Fruit fly (Drosophila melanogaster) whole organism, embryonic: Measurements from ENCODE around the gene kibra.

Experiments used
- Abd-B ChIP-seq: fragments of 200-800 bp; sonication (Bioruptor generic); optimal IDR thresholded peaks from 2 replicates; lab custom pipeline; 2018; ENCODE audit warnings: missing biosample characterization, mild to moderate bottlenecking, missing genetic modification characterization, moderate library complexity
- B-H2 ChIP-seq: fragments of 200-800 bp; sonication (Bioruptor generic); optimal IDR thresholded peaks from 2 replicates; lab custom pipeline; 2018; ENCODE audit warnings: missing biosample characterization, mild to moderate bottlenecking, missing genetic modification characterization
- Bgb ChIP-seq: fragments of 200-800 bp; sonication (Bioruptor generic); IDR thresholded peaks from 2 replicates; pipeline ENCODE4 v1.3.6; 2022; ENCODE audit warnings: missing biosample characterization, missing genetic modification characterization; ENCODE audit not compliant: partially characterized antibody
- CG10321 ChIP-seq: fragments of 200-800 bp; sonication (Bioruptor generic); IDR thresholded peaks from 2 replicates; pipeline ENCODE4 v1.3.6; 2022; ENCODE audit warnings: missing biosample characterization, missing genetic modification characterization
- CG10462 ChIP-seq: fragments of 200-800 bp; sonication (Bioruptor generic); optimal IDR thresholded peaks from 2 replicates; lab custom pipeline; 2016; ENCODE audit warnings: missing biosample characterization, missing genetic modification characterization
- CG11085 ChIP-seq: fragments of 200-800 bp; sonication (Bioruptor generic); IDR thresholded peaks from 2 replicates; pipeline ENCODE4 v1.3.6; 2022; ENCODE audit warnings: missing biosample characterization, missing genetic modification characterization
- CG11696 ChIP-seq: fragments of 200-800 bp; sonication (Bioruptor generic); IDR thresholded peaks from 2 replicates; pipeline ENCODE4 v1.3.6; 2022; ENCODE audit warnings: missing biosample characterization, missing genetic modification characterization
- CG13123 ChIP-seq: fragments of 200-800 bp; sonication (Bioruptor generic); optimal IDR thresholded peaks from 2 replicates; lab custom pipeline; 2016; ENCODE audit warnings: missing biosample characterization, missing genetic modification characterization
- CG13287 ChIP-seq: fragments of 200-800 bp; sonication (Bioruptor generic); IDR thresholded peaks from 2 replicates; pipeline ENCODE4 v1.3.6; 2022; ENCODE audit warnings: missing biosample characterization, missing genetic modification characterization; ENCODE audit not compliant: partially characterized antibody
- CG1602 ChIP-seq: fragments of 200-800 bp; sonication (Bioruptor generic); optimal IDR thresholded peaks from 3 replicates; lab custom pipeline; 2016; ENCODE audit warnings: missing biosample characterization, missing genetic modification characterization
- CG2116 ChIP-seq: fragments of 200-800 bp; sonication (Bioruptor generic); optimal IDR thresholded peaks from 3 replicates; lab custom pipeline; 2018; ENCODE audit warnings: missing biosample characterization, mild to moderate bottlenecking, missing genetic modification characterization
- CG32767 ChIP-seq: fragments of 200-800 bp; sonication (Bioruptor generic); IDR thresholded peaks from 2 replicates; pipeline ENCODE4 v1.3.6; 2022; ENCODE audit warnings: missing biosample characterization, missing genetic modification characterization
- CG3995 ChIP-seq: fragments of 200-800 bp; sonication (Bioruptor generic); optimal IDR thresholded peaks from 3 replicates; lab custom pipeline; 2016; ENCODE audit warnings: missing biosample characterization, missing genetic modification characterization
- CG42726 ChIP-seq: fragments of 200-800 bp; sonication (Bioruptor generic); IDR thresholded peaks from 2 replicates; pipeline ENCODE4 v1.3.6; 2022; ENCODE audit warnings: missing biosample characterization, missing genetic modification characterization; ENCODE audit not compliant: partially characterized antibody
- CG4404 ChIP-seq: fragments of 200-800 bp; sonication (Bioruptor generic); IDR thresholded peaks from 2 replicates; pipeline ENCODE4 v1.3.6; 2022; ENCODE audit warnings: missing biosample characterization, missing genetic modification characterization
- CG6175 ChIP-seq: fragments of 200-800 bp; sonication (Bioruptor generic); IDR thresholded peaks from 3 replicates; pipeline ENCODE4 v1.3.6; 2022; ENCODE audit warnings: missing biosample characterization, missing genetic modification characterization
- CG6683 ChIP-seq: fragments of 200-800 bp; sonication (Bioruptor generic); optimal IDR thresholded peaks from 2 replicates; lab custom pipeline; 2017; ENCODE audit warnings: missing biosample characterization, mild to moderate bottlenecking, missing genetic modification characterization, missing genetic modification reagents
- CG7928 ChIP-seq: fragments of 200-800 bp; sonication (Bioruptor generic); optimal IDR thresholded peaks from 2 replicates; lab custom pipeline; 2017; ENCODE audit warnings: missing biosample characterization, mild to moderate bottlenecking, missing genetic modification characterization
- CG8281 ChIP-seq: fragments of 200-800 bp; sonication (Bioruptor generic); optimal IDR thresholded peaks from 2 replicates; lab custom pipeline; 2018; ENCODE audit warnings: missing biosample characterization, mild to moderate bottlenecking, missing genetic modification characterization, moderate library complexity
- CG9817 ChIP-seq: fragments of 200-800 bp; sonication (Bioruptor generic); optimal IDR thresholded peaks from 2 replicates; lab custom pipeline; 2018; ENCODE audit warnings: missing biosample characterization, mild to moderate bottlenecking, missing genetic modification characterization, moderate library complexity
- Eip74EF ChIP-seq, 2 experiments: fragments of 200-800 bp in 1 of 2; fragments of >200 bp in 1 of 2; sonication (Bioruptor generic) in 1 of 2; optimal IDR thresholded peaks; 2 replicates each; lab custom pipeline; 2017 to 2019; ENCODE audit warnings: missing biosample characterization in 2 of 2, missing genetic modification characterization in 2 of 2, mild to moderate bottlenecking in 1 of 2, moderate library complexity in 1 of 2
- Elba2 ChIP-seq: fragments of 200-800 bp; sonication (Bioruptor generic); optimal IDR thresholded peaks from 3 replicates; lab custom pipeline; 2016; ENCODE audit warnings: missing biosample characterization, missing genetic modification characterization
- Ets97D ChIP-seq: fragments of 200-800 bp; sonication (Bioruptor generic); optimal IDR thresholded peaks from 3 replicates; lab custom pipeline; 2016; ENCODE audit warnings: missing biosample characterization, missing genetic modification characterization
- GATAe ChIP-seq: fragments of 200-800 bp; sonication (Bioruptor generic); conservative IDR thresholded peaks from 2 replicates; pipeline ENCODE4 v1.3.6; 2022; ENCODE audit warnings: missing biosample characterization, missing genetic modification characterization
- Rx ChIP-seq: fragments of 200-800 bp; sonication (Bioruptor generic); IDR thresholded peaks from 2 replicates; pipeline ENCODE4 v1.3.6; 2022; ENCODE audit warnings: missing biosample characterization, missing genetic modification characterization
- Six4 ChIP-seq: fragments of 200-800 bp; sonication (Bioruptor generic); optimal IDR thresholded peaks from 2 replicates; lab custom pipeline; 2016; ENCODE audit warnings: missing biosample characterization, missing genetic modification characterization
- Sry-δ ChIP-seq: fragments of 200-800 bp; sonication (Bioruptor generic); optimal IDR thresholded peaks from 2 replicates; lab custom pipeline; 2016; ENCODE audit warnings: missing biosample characterization, missing genetic modification characterization
- ap ChIP-seq: fragments of 200-800 bp; sonication (Bioruptor generic); IDR thresholded peaks from 2 replicates; pipeline ENCODE4 v1.3.6; 2022; ENCODE audit warnings: missing biosample characterization, missing genetic modification characterization
- bigmax ChIP-seq: fragments of 200-800 bp; sonication (Bioruptor generic); optimal IDR thresholded peaks from 2 replicates; lab custom pipeline; 2018; ENCODE audit warnings: missing biosample characterization, mild to moderate bottlenecking, missing genetic modification characterization
- eve ChIP-seq, 2 experiments: fragments of >200 bp; optimal IDR thresholded peaks; 2 replicates each; lab custom pipeline; 2017; ENCODE audit warnings: missing biosample characterization in 2 of 2, missing genetic modification characterization in 2 of 2
- ewg ChIP-seq: fragments of 200-800 bp; sonication (Bioruptor generic); optimal IDR thresholded peaks from 3 replicates; lab custom pipeline; 2017; ENCODE audit warnings: mild to moderate bottlenecking, missing biosample characterization, missing genetic modification reagents, missing genetic modification characterization
- fd3F ChIP-seq: fragments of 200-800 bp; sonication (Bioruptor generic); optimal IDR thresholded peaks from 2 replicates; lab custom pipeline; 2018; ENCODE audit warnings: missing biosample characterization, mild to moderate bottlenecking, missing genetic modification characterization, moderate library complexity
- fd96Cb ChIP-seq: fragments of 200-800 bp; sonication (Bioruptor generic); optimal IDR thresholded peaks from 2 replicates; lab custom pipeline; 2018; ENCODE audit warnings: missing biosample characterization, mild to moderate bottlenecking, missing genetic modification characterization, moderate library complexity
- gce ChIP-seq: fragments of 200-800 bp; sonication (Bioruptor generic); IDR thresholded peaks from 3 replicates; pipeline ENCODE4 v1.3.6; 2022; ENCODE audit warnings: missing biosample characterization, missing genetic modification characterization
- gcm ChIP-seq: fragments of 200-800 bp; sonication (Bioruptor generic); optimal IDR thresholded peaks from 2 replicates; lab custom pipeline; 2019; ENCODE audit warnings: missing biosample characterization, mild to moderate bottlenecking, missing genetic modification characterization, moderate library complexity
- oc ChIP-seq: fragments of 200-800 bp; sonication (Bioruptor generic); optimal IDR thresholded peaks from 2 replicates; lab custom pipeline; 2018; ENCODE audit warnings: missing biosample characterization, mild to moderate bottlenecking, missing genetic modification characterization, moderate library complexity
- onecut ChIP-seq: fragments of 200-800 bp; sonication (Bioruptor generic); IDR thresholded peaks from 2 replicates; pipeline ENCODE4 v1.3.6; 2022; ENCODE audit warnings: missing biosample characterization, missing genetic modification characterization
- otp ChIP-seq: fragments of 200-800 bp; sonication (Bioruptor generic); IDR thresholded peaks from 3 replicates; pipeline ENCODE4, ENCODE4 v1.3.6; 2022; ENCODE audit warnings: missing biosample characterization, missing genetic modification characterization
- p53 ChIP-seq: fragments of 200-800 bp; sonication (Bioruptor generic); optimal IDR thresholded peaks from 2 replicates; lab custom pipeline; 2016; ENCODE audit warnings: missing biosample characterization, missing genetic modification characterization
- psq ChIP-seq: fragments of 200-800 bp; sonication (Bioruptor generic); optimal IDR thresholded peaks from 2 replicates; lab custom pipeline; 2017; ENCODE audit warnings: missing biosample characterization, missing genetic modification characterization
- sd ChIP-seq: fragments of 200-800 bp; sonication (Bioruptor generic); optimal IDR thresholded peaks from 3 replicates; lab custom pipeline; 2018; ENCODE audit warnings: missing biosample characterization, mild to moderate bottlenecking, missing genetic modification characterization, moderate library complexity
- sisA ChIP-seq: fragments of 200-800 bp; sonication (Bioruptor generic); IDR thresholded peaks from 2 replicates; pipeline ENCODE4 v1.3.6; 2022; ENCODE audit warnings: missing biosample characterization, missing genetic modification characterization
- slp2 ChIP-seq: fragments of 200-800 bp; sonication (Bioruptor generic); optimal IDR thresholded peaks from 2 replicates; lab custom pipeline; 2016; ENCODE audit warnings: missing biosample characterization, missing genetic modification characterization
- sqz ChIP-seq: fragments of 200-800 bp; sonication (Bioruptor generic); optimal IDR thresholded peaks from 3 replicates; lab custom pipeline; 2018; ENCODE audit warnings: missing biosample characterization, mild to moderate bottlenecking, missing genetic modification characterization
- sr ChIP-seq: fragments of 200-800 bp; sonication (Bioruptor generic); IDR thresholded peaks from 3 replicates; pipeline ENCODE4 v1.3.6; 2022; ENCODE audit warnings: missing biosample characterization, missing genetic modification characterization
- tin ChIP-seq: fragments of 200-800 bp; sonication (Bioruptor generic); optimal IDR thresholded peaks from 3 replicates; lab custom pipeline; 2016; ENCODE audit warnings: missing biosample characterization, missing genetic modification characterization
- tx ChIP-seq: fragments of 200-800 bp; sonication (Bioruptor generic); optimal IDR thresholded peaks from 2 replicates; lab custom pipeline; 2016; ENCODE audit warnings: missing biosample characterization, missing genetic modification characterization

kibra gene

DNA sequence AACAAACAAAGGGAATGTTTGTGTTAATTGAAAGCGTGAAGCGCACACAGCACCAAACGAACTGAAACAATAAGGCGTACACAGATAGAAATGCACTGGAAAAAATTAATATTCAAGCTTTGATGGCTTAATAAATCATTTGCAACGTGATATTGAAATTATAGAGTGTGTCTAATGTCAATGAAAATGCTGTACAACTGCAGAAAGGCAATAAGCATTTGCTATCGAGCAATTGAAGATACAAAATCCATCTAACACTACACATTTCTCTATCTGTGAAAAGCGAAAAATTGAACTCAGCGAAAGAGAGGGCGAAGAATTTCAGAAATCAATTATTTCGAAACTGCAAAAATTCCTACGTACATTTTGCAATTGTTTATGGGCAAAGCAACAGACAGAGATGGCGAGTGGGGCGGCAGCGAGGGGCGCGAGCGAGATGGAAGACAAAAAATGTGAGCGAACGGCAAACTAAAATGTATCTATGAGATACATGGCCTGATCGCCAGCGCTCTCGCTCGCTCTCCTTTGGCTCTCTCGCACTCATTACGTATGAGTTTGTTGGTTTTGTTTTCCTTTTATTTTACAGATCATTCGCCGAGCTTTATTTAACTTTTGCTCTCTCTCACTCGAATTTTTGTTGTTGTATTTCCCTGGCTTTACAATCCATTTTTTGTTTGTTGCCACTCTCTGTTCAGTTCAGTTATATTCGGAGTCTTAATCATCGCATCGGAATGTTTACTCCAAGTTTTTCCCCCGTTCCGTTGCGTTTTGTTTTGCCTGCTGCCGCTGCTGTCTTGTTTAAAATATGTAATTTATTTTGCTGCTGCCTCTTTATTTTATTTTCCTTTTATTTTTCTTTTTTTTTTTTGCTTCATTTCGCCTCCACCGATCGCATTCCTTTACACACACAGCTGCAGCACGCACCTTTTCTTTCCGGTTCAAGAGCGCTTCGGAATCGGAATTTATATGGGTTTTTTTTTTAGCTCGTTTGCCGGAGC is 1.8 kb downstream of the kibra start (continued):
- TF ChIP-seq sqz (GFP tag; lab: Kevin White, UChicago) (no peak), sr (GFP tag; lab: Robert Waterston, UW) (peak; percentile 60; the same call in 2 of the 3 replicates), CG13123 (GFP tag; lab: Kevin White, UChicago) (no peak), gcm (GFP tag; lab: Kevin White, UChicago) (peak; percentile 37), CG32767 (peak; percentile 77), CG10321 (GFP tag; lab: Robert Waterston, UW) (0 out of 2 replicates have a peak, but pooled peaks have one; percentile 10), psq (GFP tag; lab: Kevin White, UChicago) (no peak), CG7928 (peak; percentile 10), CG1602 (GFP tag; lab: Kevin White, UChicago) (peak; percentile 63), CG13287 (GFP tag; lab: Robert Waterston, UW) (0 out of 2 replicates have a peak, but pooled peaks have one; percentile 14), CG6683 (GFP tag; lab: Kevin White, UChicago) (no peak), Eip74EF (GFP tag; optimal IDR thresholded peaks at IDR 0.05; lab: Kevin White, UChicago) (peak in 1 of 2 experiments; percentile 57), p53 (GFP tag; lab: Kevin White, UChicago) (peak; percentile 39), gce (GFP tag; lab: Robert Waterston, UW) (peak; percentile 54; the same call in 2 of the 3 replicates), CG2116 (peak; percentile 46), fd3F (GFP tag; lab: Kevin White, UChicago) (peak; percentile 43), CG3995 (no peak), bigmax (no peak), CG10462 (GFP tag; lab: Kevin White, UChicago) (peak; percentile 53), Bgb (no peak), sisA (peak; percentile 72), eve (GFP tag; optimal IDR thresholded peaks at IDR 0.05; lab: Kevin White, UChicago) (peak in 1 of 2 experiments; percentile 89), sd (peak; percentile 99), tin (GFP tag; lab: Kevin White, UChicago) (peak; percentile 54), CG9817 (tag; lab: Kevin White, UChicago) (peak; percentile 52), B-H2 (GFP tag; lab: Kevin White, UChicago) (no peak), Rx (GFP tag; lab: Robert Waterston, UW) (peak; percentile 61), ewg (GFP tag; lab: Kevin White, UChicago) (peak; percentile 43), Six4 (GFP tag; lab: Kevin White, UChicago) (peak; percentile 29), otp (no peak; the same call in 1 of the 3 replicates), onecut (GFP tag; lab: Robert Waterston, UW) (no peak), CG11696 (GFP tag; lab: Robert Waterston, UW) (0 out of 2 replicates have a peak, but pooled peaks have one; percentile 50), CG8281 (tag; lab: Kevin White, UChicago) (peak; percentile 44), CG4404 (GFP tag; lab: Robert Waterston, UW) (peak; percentile 32; the same call in 1 of the 2 replicates), Sry-δ (GFP tag; lab: Kevin White, UChicago) (peak; percentile 33), Ets97D (GFP tag; lab: Kevin White, UChicago) (no peak), Elba2 (GFP tag; lab: Kevin White, UChicago) (peak; percentile 44), oc (tag; lab: Kevin White, UChicago) (no peak), slp2 (peak; percentile 71), CG6175 (GFP tag; lab: Robert Waterston, UW) (0 out of 3 replicates have a peak, but pooled peaks have one; percentile 16), GATAe (GFP tag; lab: Robert Waterston, UW) (0 out of 2 replicates have a peak, but pooled peaks have one; percentile 27), CG42726 (no peak), Abd-B (GFP tag; lab: Kevin White, UChicago) (peak; percentile 58), fd96Cb (tag; lab: Kevin White, UChicago) (peak; percentile 68), ap (GFP tag; lab: Robert Waterston, UW) (peak; percentile 64), CG11085 (GFP tag; lab: Robert Waterston, UW) (no peak), tx (GFP tag; lab: Kevin White, UChicago) (peak; percentile 58)
